Fruit fly (Drosophila melanogaster): ENCODE measurements around the gene RPA3.

dm6 chrX:11660476-11660875 is 44.8 kb upstream of the RPA3 start:
- TF ChIP-seq psq (optimal IDR thresholded peaks at IDR 0.05) (no peak), pan (optimal IDR thresholded peaks at IDR 0.05) (no peak), Dll (optimal IDR thresholded peaks at IDR 0.05) (no peak), EcR (GFP tag; optimal IDR thresholded peaks at IDR 0.05) (no peak), CG8478 (optimal IDR thresholded peaks at IDR 0.05) (no peak)
